Worm (Caenorhabditis elegans): ENCODE results near the gene hlb-1.

DNA sequence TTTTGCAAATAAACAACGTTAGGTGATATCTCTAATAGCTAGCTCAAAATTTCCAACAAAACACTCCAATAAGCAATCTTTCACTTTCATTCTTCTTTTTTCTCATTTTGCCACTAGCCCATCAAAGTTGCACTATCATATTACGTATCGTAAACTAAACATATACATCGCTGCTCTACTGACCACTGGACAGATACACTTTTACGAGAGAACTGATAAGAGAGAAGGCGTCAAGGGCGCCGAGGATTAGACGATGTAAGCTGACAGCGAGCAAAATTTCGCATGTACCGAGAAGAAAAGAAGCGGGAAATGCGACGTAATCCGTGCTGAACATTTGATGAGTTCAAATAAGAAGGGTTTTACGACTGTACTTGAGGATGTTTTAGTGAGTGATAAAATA lies 30.9 kb downstream of the hlb-1 start:
- TF ChIP-seq aly-1 (tag; optimal IDR thresholded peaks at IDR 0.05) (no peak), hmbx-1 (tag; optimal IDR thresholded peaks at IDR 0.05) (no peak)

All from whole organism, early embryonic.